Worm (Caenorhabditis elegans) whole organism, L4 larva: ENCODE results near the gene ptc-3.
A peak's percentile ranks its signal among the peaks of the same experiment; 100 is the strongest.

Experiments used
- D1046.2 ChIP-seq: fragments of 200-800 bp; sonication (Bioruptor generic); IDR thresholded peaks from 2 replicates; pipeline ENCODE4 v1.3.6; 2022; ENCODE audit warnings: missing genetic modification characterization, missing compliant biosample characterization
- F26F4.8 ChIP-seq: fragments of 200-800 bp; sonication (Bioruptor generic); conservative IDR thresholded peaks from 2 replicates; pipeline ENCODE4 v1.3.6; 2022; ENCODE audit warnings: missing genetic modification characterization, missing compliant biosample characterization
- F37D6.2 ChIP-seq: sonication (generic microtip); optimal IDR thresholded peaks from 2 replicates; lab custom pipeline; 2016; ENCODE audit warnings: mild to moderate bottlenecking, missing genetic modification characterization, missing compliant biosample characterization
- Y105C5A.15 ChIP-seq: fragments of 200-800 bp; sonication (Bioruptor generic); IDR thresholded peaks from 2 replicates; pipeline ENCODE4 v1.3.6; 2022; ENCODE audit warnings: missing genetic modification characterization, missing compliant biosample characterization
- Y48G9A.11 ChIP-seq: fragments of 200-800 bp; sonication (Bioruptor generic); IDR thresholded peaks from 2 replicates; pipeline ENCODE4 v1.3.6; 2022; ENCODE audit warnings: missing genetic modification reagents, missing genetic modification characterization, missing compliant biosample characterization
- Y5F2A.4 ChIP-seq: fragments of 200-800 bp; sonication (Bioruptor generic); optimal IDR thresholded peaks from 2 replicates; lab custom pipeline; 2018; ENCODE audit warnings: mild to moderate bottlenecking, missing genetic modification characterization, missing compliant biosample characterization
- aly-2 ChIP-seq: sonication (generic microtip); optimal IDR thresholded peaks from 2 replicates; lab custom pipeline; 2018; ENCODE audit warnings: missing biosample characterization, missing genetic modification characterization
- arid-1 ChIP-seq: fragments of 200-800 bp; sonication (Bioruptor generic); conservative IDR thresholded peaks from 2 replicates; pipeline ENCODE4 v1.3.6; 2022; ENCODE audit warnings: missing genetic modification reagents, missing genetic modification characterization, missing compliant biosample characterization
- ceh-28 ChIP-seq: fragments of 150-350 bp; optimal IDR thresholded peaks from 2 replicates; lab custom pipeline; 2014; ENCODE audit warnings: missing biosample characterization, missing genetic modification reagents, missing genetic modification characterization
- ceh-44 ChIP-seq: fragments of 200-800 bp; sonication (Bioruptor generic); IDR thresholded peaks from 2 replicates; pipeline ENCODE4 v1.3.6; 2022; ENCODE audit warnings: missing genetic modification reagents, missing genetic modification characterization, missing compliant biosample characterization
- ceh-62 ChIP-seq: sonication (generic microtip); optimal IDR thresholded peaks from 2 replicates; lab custom pipeline; 2017; ENCODE audit warnings: missing biosample characterization, missing genetic modification characterization
- ceh-82 ChIP-seq: sonication (generic microtip); optimal IDR thresholded peaks from 2 replicates; lab custom pipeline; 2017; ENCODE audit warnings: missing biosample characterization, missing genetic modification characterization
- daf-12 ChIP-seq: fragments of 150-350 bp; optimal IDR thresholded peaks from 2 replicates; lab custom pipeline; 2014; ENCODE audit warnings: missing biosample characterization, missing genetic modification reagents, missing genetic modification characterization
- daf-16 ChIP-seq, 3 experiments: sonication (generic microtip); optimal IDR thresholded peaks; 2 replicates each; lab custom pipeline; 2016 to 2017; ENCODE audit warnings: missing genetic modification characterization in 3 of 3, missing genetic modification reagents in 3 of 3, mild to moderate bottlenecking in 2 of 3, missing compliant biosample characterization in 2 of 3, missing biosample characterization in 1 of 3, moderate library complexity in 1 of 3
- daf-8 ChIP-seq: fragments of 200-800 bp; sonication (Bioruptor generic); IDR thresholded peaks from 2 replicates; pipeline ENCODE4 v1.3.6; 2022; ENCODE audit warnings: missing genetic modification characterization, missing compliant biosample characterization
- dmd-8 ChIP-seq: fragments of 200-800 bp; sonication (Bioruptor generic); IDR thresholded peaks from 2 replicates; pipeline ENCODE4 v1.3.6; 2022; ENCODE audit warnings: missing genetic modification characterization, missing compliant biosample characterization
- dpl-1 ChIP-seq: fragments of 150-350 bp; optimal IDR thresholded peaks from 2 replicates; lab custom pipeline; 2014; ENCODE audit warnings: missing biosample characterization, missing genetic modification reagents, missing genetic modification characterization
- duxl-1 ChIP-seq: sonication (generic microtip); optimal IDR thresholded peaks from 2 replicates; lab custom pipeline; 2016; ENCODE audit warnings: mild to moderate bottlenecking, missing genetic modification characterization, moderate library complexity, missing compliant biosample characterization; ENCODE audit not compliant: poor library complexity
- egl-27 ChIP-seq: sonication (generic microtip); optimal IDR thresholded peaks from 3 replicates; lab custom pipeline; 2017; ENCODE audit warnings: missing biosample characterization, missing genetic modification reagents, missing genetic modification characterization
- fos-1 ChIP-seq: fragments of 150-350 bp; optimal IDR thresholded peaks from 2 replicates; lab custom pipeline; 2014; ENCODE audit warnings: missing biosample characterization, missing genetic modification characterization
- hif-1 ChIP-seq, 2 experiments: sonication (generic microtip); optimal IDR thresholded peaks; 2 replicates each; lab custom pipeline; 2016 to 2017; ENCODE audit warnings: missing compliant biosample characterization in 2 of 2, missing genetic modification characterization in 2 of 2, missing genetic modification reagents in 2 of 2, missing genotype in 2 of 2, mild to moderate bottlenecking in 1 of 2
- hlh-11 ChIP-seq: fragments of 200-800 bp; sonication (Bioruptor generic); optimal IDR thresholded peaks from 2 replicates; lab custom pipeline; 2018; ENCODE audit warnings: mild to moderate bottlenecking, missing genetic modification characterization, missing compliant biosample characterization
- hmg-1.1 ChIP-seq: fragments of 200-800 bp; sonication (Bioruptor generic); IDR thresholded peaks from 2 replicates; pipeline ENCODE4 v1.3.6; 2022; ENCODE audit warnings: missing genetic modification reagents, missing genetic modification characterization, missing compliant biosample characterization
- lim-7 ChIP-seq: fragments of 200-800 bp; sonication (Bioruptor generic); IDR thresholded peaks from 2 replicates; pipeline ENCODE4 v1.3.6; 2022; ENCODE audit warnings: missing genetic modification characterization, missing compliant biosample characterization
- lin-15B ChIP-seq: fragments of 150-350 bp; sonication (generic microtip); optimal IDR thresholded peaks from 3 replicates; lab custom pipeline; 2014; ENCODE audit warnings: missing biosample characterization, missing genetic modification characterization
- lin-29 ChIP-seq: fragments of 200-800 bp; sonication (Bioruptor generic); IDR thresholded peaks from 2 replicates; pipeline ENCODE4 v1.3.6; 2022; ENCODE audit warnings: missing genetic modification reagents, missing genetic modification characterization, missing compliant biosample characterization
- lin-38 ChIP-seq: fragments of 200-800 bp; sonication (Bioruptor generic); IDR thresholded peaks from 2 replicates; pipeline ENCODE4 v1.3.6; 2022; ENCODE audit warnings: missing genetic modification reagents, missing genetic modification characterization, missing compliant biosample characterization
- mdt-29 ChIP-seq: fragments of 200-800 bp; sonication (Bioruptor generic); IDR thresholded peaks from 2 replicates; pipeline ENCODE4 v1.3.6; 2022; ENCODE audit warnings: missing genetic modification reagents, missing genetic modification characterization, missing compliant biosample characterization
- nhr-10 ChIP-seq: fragments of 150-350 bp; optimal IDR thresholded peaks from 2 replicates; lab custom pipeline; 2014; ENCODE audit warnings: missing biosample characterization, missing genetic modification characterization
- nhr-102 ChIP-seq: sonication (generic microtip); optimal IDR thresholded peaks from 2 replicates; lab custom pipeline; 2016; ENCODE audit warnings: mild to moderate bottlenecking, missing genetic modification characterization, moderate library complexity, missing compliant biosample characterization
- nhr-111 ChIP-seq: fragments of 200-800 bp; sonication (Bioruptor generic); optimal IDR thresholded peaks from 2 replicates; lab custom pipeline; 2018; ENCODE audit warnings: mild to moderate bottlenecking, missing genetic modification characterization, missing compliant biosample characterization
- nhr-237 ChIP-seq: sonication (generic microtip); optimal IDR thresholded peaks from 2 replicates; lab custom pipeline; 2017; ENCODE audit warnings: missing biosample characterization, missing genetic modification characterization
- nhr-28 ChIP-seq: fragments of 150-350 bp; optimal IDR thresholded peaks from 2 replicates; lab custom pipeline; 2014; ENCODE audit warnings: missing biosample characterization, missing genetic modification characterization
- nhr-48 ChIP-seq: sonication (generic microtip); optimal IDR thresholded peaks from 2 replicates; lab custom pipeline; 2016; ENCODE audit warnings: mild to moderate bottlenecking, missing genetic modification characterization, missing compliant biosample characterization
- nhr-76 ChIP-seq: fragments of 150-350 bp; optimal IDR thresholded peaks from 2 replicates; lab custom pipeline; 2014; ENCODE audit warnings: missing biosample characterization, missing genetic modification characterization
- pha-4 ChIP-seq, 2 experiments: fragments of 150-350 bp in 1 of 2; fragments of 200-800 bp in 1 of 2; sonication (Bioruptor generic) in 1 of 2; IDR thresholded peaks in 1 of 2; optimal IDR thresholded peaks in 1 of 2; 2 replicates each; pipeline versions ENCODE4 v1.3.6 to Lab custom; 2014 to 2022; ENCODE audit warnings: missing genetic modification characterization in 2 of 2, missing genetic modification reagents in 2 of 2, missing biosample characterization in 1 of 2, missing compliant biosample characterization in 1 of 2
- php-3 ChIP-seq: fragments of 200-800 bp; sonication (Bioruptor generic); IDR thresholded peaks from 2 replicates; pipeline ENCODE4 v1.3.6; 2022; ENCODE audit warnings: missing genetic modification reagents, missing genetic modification characterization, missing compliant biosample characterization
- pqm-1 ChIP-seq: sonication (generic microtip); optimal IDR thresholded peaks from 2 replicates; lab custom pipeline; 2017; ENCODE audit warnings: missing biosample characterization, missing genetic modification characterization
- sdz-12 ChIP-seq: fragments of 200-800 bp; sonication (Bioruptor generic); optimal IDR thresholded peaks from 2 replicates; lab custom pipeline; 2018; ENCODE audit warnings: mild to moderate bottlenecking, missing genetic modification characterization, missing compliant biosample characterization
- set-16 ChIP-seq: fragments of 200-800 bp; sonication (Bioruptor generic); IDR thresholded peaks from 2 replicates; pipeline ENCODE4 v1.3.6; 2022; ENCODE audit warnings: missing genetic modification reagents, missing genetic modification characterization, missing compliant biosample characterization
- spr-1 ChIP-seq: sonication (generic microtip); optimal IDR thresholded peaks from 2 replicates; lab custom pipeline; 2016; ENCODE audit warnings: mild to moderate bottlenecking, missing genetic modification characterization, missing compliant biosample characterization
- unc-62 ChIP-seq, 3 experiments: fragments of 150-350 bp in 1 of 3; sonication (generic microtip); optimal IDR thresholded peaks in 2 of 3; peaks in 1 of 3; 1 replicate in 1 of 3; 2 replicates in 2 of 3; lab custom pipeline; 2014 to 2017; ENCODE audit warnings: missing biosample characterization in 3 of 3, missing genetic modification characterization in 3 of 3, missing genetic modification reagents in 3 of 3, missing genotype in 1 of 3
- zag-1 ChIP-seq: fragments of 150-350 bp; optimal IDR thresholded peaks from 2 replicates; lab custom pipeline; 2014; ENCODE audit warnings: missing biosample characterization, missing genetic modification characterization
- zfp-3 ChIP-seq: fragments of 200-800 bp; sonication (Bioruptor generic); conservative IDR thresholded peaks from 2 replicates; pipeline ENCODE4 v1.3.6; 2022; ENCODE audit warnings: missing genetic modification reagents, missing genetic modification characterization, missing compliant biosample characterization
- ztf-11 ChIP-seq: fragments of 150-350 bp; optimal IDR thresholded peaks from 2 replicates; lab custom pipeline; 2014; ENCODE audit warnings: missing biosample characterization, missing genetic modification characterization

ptc-3 gene

ce11 chrII:2861385-2862099 is 9.1 kb upstream of the ptc-3 start (continued):
- TF ChIP-seq F37D6.2 (no peak), lin-15B (tag; lab: Kevin White, UChicago) (no peak), Y5F2A.4 (GFP tag; lab: Kevin White, UChicago) (no peak), ztf-11 (no peak), ceh-28 (tag; lab: Kevin White, UChicago) (no peak), fos-1 (no peak), nhr-76 (tag; lab: Kevin White, UChicago) (no peak), nhr-237 (tag; lab: Kevin White, UChicago) (no peak), spr-1 (tag; lab: Kevin White, UChicago) (no peak), lim-7 (GFP tag; lab: Robert Waterston, UW) (peak; percentile 71), aly-2 (tag; lab: Kevin White, UChicago) (no peak), ceh-44 (GFP tag; lab: Robert Waterston, UW) (no peak), nhr-48 (tag; lab: Kevin White, UChicago) (no peak), Y105C5A.15 (GFP tag; lab: Robert Waterston, UW) (peak; percentile 30; the same call in 1 of the 2 replicates), sdz-12 (GFP tag; lab: Kevin White, UChicago) (no peak), zfp-3 (GFP tag; lab: Robert Waterston, UW) (no peak), ceh-82 (tag; lab: Kevin White, UChicago) (no peak), duxl-1 (tag; lab: Kevin White, UChicago) (no peak), hmg-1.1 (0 out of 2 replicates have a peak, but pooled peaks have one; percentile 11), egl-27 (tag; lab: Kevin White, UChicago) (no peak), nhr-28 (tag; lab: Kevin White, UChicago) (peak; percentile 9), D1046.2 (GFP tag; lab: Robert Waterston, UW) (0 out of 2 replicates have a peak, but pooled peaks have one; percentile 20), daf-12 (tag; lab: Kevin White, UChicago) (no peak), arid-1 (GFP tag; lab: Robert Waterston, UW) (peak; percentile 66), lin-29 (GFP tag; lab: Robert Waterston, UW) (no peak), zag-1 (tag; lab: Kevin White, UChicago) (no peak), pqm-1 (tag; lab: Kevin White, UChicago) (no peak), Y48G9A.11 (0 out of 2 replicates have a peak, but pooled peaks have one; percentile 33), unc-62 (GFP tag; optimal IDR thresholded peaks at IDR 0.05 in 1 of 2; lab: Kevin White, UChicago) (no peak), unc-62 (tag; optimal IDR thresholded peaks at IDR 0.05; lab: Kevin White, UChicago) (no peak), daf-8 (GFP tag; lab: Robert Waterston, UW) (no peak), nhr-10 (tag; lab: Kevin White, UChicago) (no peak), ceh-62 (no peak), set-16 (GFP tag; lab: Robert Waterston, UW) (peak; percentile 71), hif-1 (tag; optimal IDR thresholded peaks at IDR 0.05; lab: Kevin White, UChicago) (no peak)
- TF ChIP-seq, all 104 proteins: peak for 32

ce11 chrII:2859873-2860821 is 7.8 kb upstream of the ptc-3 start:
- TF ChIP-seq unc-62 (GFP tag; optimal IDR thresholded peaks at IDR 0.05 in 1 of 2; lab: Kevin White, UChicago) (peak in 1 of 2 experiments; percentile 42), unc-62 (tag; optimal IDR thresholded peaks at IDR 0.05; lab: Kevin White, UChicago) (no peak), lin-38 (peak; percentile 66), F26F4.8 (GFP tag; lab: Robert Waterston, UW) (peak; percentile 53; the same call in 1 of the 2 replicates), daf-16 (GFP tag; optimal IDR thresholded peaks at IDR 0.05; lab: Kevin White, UChicago) (peak in 1 of 2 experiments; percentile 26), daf-16 (tag; optimal IDR thresholded peaks at IDR 0.05; lab: Kevin White, UChicago) (peak; percentile 2), mdt-29 (GFP tag; lab: Robert Waterston, UW) (peak; percentile 25; the same call in 1 of the 2 replicates), dmd-8 (peak; percentile 79; the same call in 1 of the 2 replicates), lin-29 (GFP tag; lab: Robert Waterston, UW) (no peak), pha-4 (GFP tag; IDR thresholded peaks at IDR 0.05; lab: Robert Waterston, UW) (peak; percentile 65; the same call in 1 of the 2 replicates), pha-4 (tag; optimal IDR thresholded peaks at IDR 0.05; lab: Kevin White, UChicago) (no peak), ceh-44 (GFP tag; lab: Robert Waterston, UW) (no peak), sdz-12 (GFP tag; lab: Kevin White, UChicago) (no peak), hlh-11 (tag; lab: Kevin White, UChicago) (peak; percentile 1), dpl-1 (no peak), zag-1 (tag; lab: Kevin White, UChicago) (no peak), nhr-111 (GFP tag; lab: Kevin White, UChicago) (peak; percentile 3), php-3 (0 out of 2 replicates have a peak, but pooled peaks have one; percentile 30), nhr-102 (tag; lab: Kevin White, UChicago) (peak; percentile 36)
